Fruit fly (Drosophila melanogaster): Measurements from ENCODE around the gene Dhc98D.

The Dhc98D gene

DNA sequence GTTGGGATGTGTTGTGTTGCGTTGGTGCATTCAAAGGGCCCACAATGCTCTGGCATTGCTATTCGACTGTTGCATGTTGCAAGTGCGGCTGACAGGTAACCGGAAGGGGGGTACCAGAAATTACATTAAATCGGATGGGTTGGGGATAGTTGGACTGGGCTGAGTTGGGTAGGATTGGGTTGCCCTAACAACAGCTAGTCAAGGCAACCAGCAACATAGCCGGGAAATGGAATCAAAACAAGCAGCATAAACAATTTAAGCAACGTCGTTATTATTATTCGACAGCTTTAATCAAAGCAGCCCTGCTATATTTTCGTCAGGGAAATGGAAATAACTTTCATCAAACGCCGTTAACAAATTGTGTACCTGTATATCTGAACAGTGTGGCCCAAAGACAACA is at the start of gene Dhc98D:
Dhc98D (plus strand) TSS at position 301 of the 400 bp plus-strand sequence.
- TF ChIP-seq insv (optimal IDR thresholded peaks at IDR 0.05) = no peak
- TF ChIP-seq h (optimal IDR thresholded peaks at IDR 0.05) = no peak
- TF ChIP-seq Myc (optimal IDR thresholded peaks at IDR 0.05) = no peak
- TF ChIP-seq ttk (optimal IDR thresholded peaks at IDR 0.05) = no peak
- TF ChIP-seq Sin3A (optimal IDR thresholded peaks at IDR 0.05) = no peak
- TF ChIP-seq psq (optimal IDR thresholded peaks at IDR 0.05) = no peak

DNA sequence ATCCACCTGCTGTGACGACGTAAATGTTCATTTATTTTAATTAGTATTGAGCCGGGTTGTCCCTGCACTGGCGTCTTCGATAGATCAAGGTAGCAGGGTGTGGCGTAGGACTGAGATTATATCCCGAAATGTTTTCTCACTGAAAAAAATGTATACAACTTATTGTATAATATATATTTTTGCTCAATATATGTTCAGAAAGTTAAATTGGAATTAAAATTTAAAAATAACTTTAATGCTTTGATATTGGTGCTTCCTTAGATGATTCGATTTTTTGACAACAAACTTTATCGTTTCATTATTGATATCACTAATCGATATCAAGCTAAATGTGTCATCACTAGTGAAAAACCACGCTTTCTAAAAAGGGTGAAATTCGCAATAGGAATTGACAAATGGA is 2.5 kb upstream of the Dhc98D start, which contains the start of gene CG1894:
CG1894 (plus strand) TSS at position 301 of the 400 bp plus-strand sequence.
- TF ChIP-seq Myc (optimal IDR thresholded peaks at IDR 0.05) (no peak), ttk (optimal IDR thresholded peaks at IDR 0.05) (no peak), h (optimal IDR thresholded peaks at IDR 0.05) (no peak), insv (optimal IDR thresholded peaks at IDR 0.05) (no peak), psq (optimal IDR thresholded peaks at IDR 0.05) (no peak), Sin3A (optimal IDR thresholded peaks at IDR 0.05) (no peak)

dm6 chr3R:28520401-28520800 is 33.6 kb downstream of the Dhc98D start, which contains the start of gene CG31051:
Gene CG31051, minus strand, starts transcription at chr3R:28520515.
- TF ChIP-seq Sin3A (optimal IDR thresholded peaks at IDR 0.05) (no peak), insv (optimal IDR thresholded peaks at IDR 0.05) (no peak), psq (optimal IDR thresholded peaks at IDR 0.05) (no peak), Myc (optimal IDR thresholded peaks at IDR 0.05) (no peak), h (optimal IDR thresholded peaks at IDR 0.05) (no peak), ttk (optimal IDR thresholded peaks at IDR 0.05) (no peak)

- no peak for TF ChIP-seq h (optimal IDR thresholded peaks at IDR 0.05)
- no peak for TF ChIP-seq Myc (optimal IDR thresholded peaks at IDR 0.05)
- no peak for TF ChIP-seq ttk (optimal IDR thresholded peaks at IDR 0.05)
- TF ChIP-seq psq (optimal IDR thresholded peaks at IDR 0.05) = no peak
- no peak for TF ChIP-seq insv (optimal IDR thresholded peaks at IDR 0.05)
- TF ChIP-seq Sin3A (optimal IDR thresholded peaks at IDR 0.05) = no peak
Observed at dm6 chr3R:28536794-28537193, 50.0 kb downstream of the Dhc98D start.

- TF ChIP-seq h (optimal IDR thresholded peaks at IDR 0.05) (no peak), ttk (optimal IDR thresholded peaks at IDR 0.05) (no peak), Myc (optimal IDR thresholded peaks at IDR 0.05) (no peak), insv (optimal IDR thresholded peaks at IDR 0.05) (no peak), psq (optimal IDR thresholded peaks at IDR 0.05) (no peak), Sin3A (optimal IDR thresholded peaks at IDR 0.05) (no peak)
Observed at dm6 chr3R:28540274-28541177, 53.8 kb downstream of the Dhc98D start, which contains the start of gene Ppn. Gene Ppn, minus strand, starts transcription at chr3R:28540324.

DNA sequence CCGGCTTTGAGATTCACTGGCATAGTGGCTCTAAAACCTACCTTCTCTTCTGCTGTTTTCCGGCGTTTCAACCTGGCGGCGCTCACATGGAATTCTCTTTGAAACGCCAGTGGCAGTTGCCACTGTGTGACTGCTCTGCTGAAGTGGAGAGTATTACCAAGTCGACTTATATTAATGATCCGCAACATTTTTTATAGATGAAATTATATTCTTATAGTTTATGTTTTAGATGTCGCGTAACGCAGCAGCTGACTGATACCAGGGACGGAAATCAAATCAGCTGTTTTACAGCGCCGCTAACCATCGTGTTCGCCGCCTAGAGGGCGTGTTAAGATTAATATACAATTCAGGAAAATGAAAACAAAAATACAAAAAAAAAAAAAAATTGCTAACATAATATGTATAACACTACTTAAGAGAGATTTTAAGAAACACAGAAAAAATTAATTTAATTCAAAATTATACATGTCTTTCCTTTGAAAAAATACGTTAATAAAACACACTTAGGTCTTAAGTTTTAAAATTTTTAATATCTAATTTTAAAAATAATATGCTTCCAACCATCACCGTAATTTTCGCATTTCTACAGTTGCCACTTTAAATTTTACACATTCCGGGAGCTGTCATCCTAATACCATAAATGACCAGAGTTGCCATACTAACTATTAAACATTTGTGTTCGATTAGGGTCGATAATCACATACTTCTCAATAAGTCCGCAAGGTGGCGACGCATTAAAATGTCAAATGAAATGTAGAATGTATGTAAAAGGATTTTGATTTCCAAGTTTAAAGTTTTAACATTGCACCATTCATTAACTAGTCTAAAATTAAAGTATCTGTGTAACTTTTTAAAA is 58.0 kb downstream of the Dhc98D start, which contains the start of gene mIF2:
mIF2 (minus strand) TSS at position 280 of the 856 bp plus-strand sequence.
- no peak for TF ChIP-seq Myc (optimal IDR thresholded peaks at IDR 0.05)

- TF ChIP-seq Sin3A (optimal IDR thresholded peaks at IDR 0.05) = no peak
- no peak for TF ChIP-seq h (optimal IDR thresholded peaks at IDR 0.05)
- no peak for TF ChIP-seq psq (optimal IDR thresholded peaks at IDR 0.05)
- no peak for TF ChIP-seq insv (optimal IDR thresholded peaks at IDR 0.05)
- TF ChIP-seq Myc (optimal IDR thresholded peaks at IDR 0.05) = no peak
- TF ChIP-seq ttk (optimal IDR thresholded peaks at IDR 0.05) = no peak
Observed at dm6 chr3R:28545663-28546062, 58.9 kb downstream of the Dhc98D start.

- no peak for TF ChIP-seq Sin3A (optimal IDR thresholded peaks at IDR 0.05)
- no peak for TF ChIP-seq insv (optimal IDR thresholded peaks at IDR 0.05)
- no peak for TF ChIP-seq psq (optimal IDR thresholded peaks at IDR 0.05)
- TF ChIP-seq ttk (optimal IDR thresholded peaks at IDR 0.05) = no peak
- TF ChIP-seq h (optimal IDR thresholded peaks at IDR 0.05) = no peak
- no peak for TF ChIP-seq Myc (optimal IDR thresholded peaks at IDR 0.05)
Observed at dm6 chr3R:28547129-28547753, 60.5 kb downstream of the Dhc98D start.

dm6 chr3R:28548457-28548856 is 61.7 kb downstream of the Dhc98D start:
- no peak for TF ChIP-seq Sin3A (optimal IDR thresholded peaks at IDR 0.05)
- no peak for TF ChIP-seq ttk (optimal IDR thresholded peaks at IDR 0.05)
- no peak for TF ChIP-seq psq (optimal IDR thresholded peaks at IDR 0.05)
- TF ChIP-seq insv (optimal IDR thresholded peaks at IDR 0.05) = no peak
- TF ChIP-seq Myc (optimal IDR thresholded peaks at IDR 0.05) = no peak

- TF ChIP-seq insv (optimal IDR thresholded peaks at IDR 0.05) (no peak), Sin3A (optimal IDR thresholded peaks at IDR 0.05) (no peak), ttk (optimal IDR thresholded peaks at IDR 0.05) (no peak), h (optimal IDR thresholded peaks at IDR 0.05) (no peak), psq (optimal IDR thresholded peaks at IDR 0.05) (no peak), Myc (optimal IDR thresholded peaks at IDR 0.05) (no peak)
Observed at dm6 chr3R:28552249-28552648, 65.5 kb downstream of the Dhc98D start.

dm6 chr3R:28553023-28553422 is 66.3 kb downstream of the Dhc98D start:
- no peak for TF ChIP-seq Myc (optimal IDR thresholded peaks at IDR 0.05)
- TF ChIP-seq insv (optimal IDR thresholded peaks at IDR 0.05) = no peak
- no peak for TF ChIP-seq psq (optimal IDR thresholded peaks at IDR 0.05)
- TF ChIP-seq h (optimal IDR thresholded peaks at IDR 0.05) = no peak
- no peak for TF ChIP-seq Sin3A (optimal IDR thresholded peaks at IDR 0.05)

Measured in Kc167 (cell line).